Worm (Caenorhabditis elegans) whole organism, dauer: ENCODE results near the gene cyn-3.
"Not testable (repeated sequence)": the region's sequence is repeated elsewhere in the genome, so short reads cannot be mapped to it uniquely, and the experiment has no call there.

Experiments
- unc-62 ChIP-seq: sonication (generic microtip); optimal IDR thresholded peaks from 2 replicates; lab custom pipeline; 2017; ENCODE audit warnings: missing biosample characterization, missing genetic modification reagents, missing genetic modification characterization

Gene cyn-3

ce11 chrV:15184097-15185040, 5.4 kb upstream of the cyn-3 start, which contains the start of gene Y75B12B.1:
Y75B12B.1 (plus strand) TSS chrV:15184699.
- TF ChIP-seq unc-62 (GFP tag; lab: Kevin White, UChicago) = no peak

- no peak for TF ChIP-seq unc-62 (GFP tag; lab: Kevin White, UChicago)
Observed at ce11 chrV:15186259-15186927, 3.3 kb upstream of the cyn-3 start, which contains the start of gene Y75B12B.3. Y75B12B.3 (minus strand) TSS chrV:15186279.

- TF ChIP-seq unc-62 (GFP tag; lab: Kevin White, UChicago) = no peak
Observed at ce11 chrV:15187083-15188057, 2.4 kb upstream of the cyn-3 start, which contains the start of the genes cyn-7 and bath-36. cyn-7 (minus strand) TSS chrV:15187378. bath-36 (plus strand) TSS chrV:15187888.

DNA sequence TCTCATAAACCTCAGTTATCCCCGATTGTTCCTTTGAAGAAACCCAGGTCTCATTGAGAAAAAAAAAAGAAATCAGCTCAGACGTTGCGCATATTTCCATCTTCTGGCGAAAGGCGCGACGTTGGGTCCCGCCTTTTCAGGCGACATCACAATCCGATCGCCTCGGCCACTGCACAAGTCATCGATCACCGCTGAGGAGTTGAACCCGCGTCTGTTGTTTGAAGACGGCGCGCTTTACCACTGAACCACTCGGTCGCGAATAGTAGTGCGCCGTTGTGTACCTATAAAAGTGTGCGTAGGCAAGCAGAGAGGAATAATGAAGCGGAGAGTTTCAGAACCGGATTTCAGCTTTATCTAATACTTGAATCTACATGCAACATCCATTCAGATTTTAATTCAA, 1.2 kb downstream of the cyn-3 start, which contains the start of gene Y75B12B.11:
Gene Y75B12B.11, plus strand, starts transcription at position 394 of the 400 bp plus-strand sequence.
- TF ChIP-seq unc-62 (GFP tag; lab: Kevin White, UChicago) = no peak

DNA sequence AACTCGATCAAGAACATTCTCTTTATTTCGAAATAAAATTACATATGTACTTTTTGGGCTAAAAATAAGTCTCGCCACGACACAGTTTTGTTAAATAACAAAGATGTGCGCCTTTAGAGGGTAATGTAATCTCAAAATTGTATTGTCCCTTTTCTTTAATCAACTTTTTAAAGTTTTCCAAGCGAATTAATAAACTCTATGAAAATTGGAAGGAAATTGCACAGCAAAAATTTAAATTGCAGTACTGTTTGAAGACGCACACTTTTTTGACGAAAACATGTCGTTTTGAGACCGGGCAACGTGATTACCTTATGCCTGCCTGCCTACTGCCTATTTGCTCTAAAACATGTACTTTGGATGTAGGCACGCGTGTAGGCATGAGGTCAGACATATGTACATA, 2.2 kb downstream of the cyn-3 start:
- TF ChIP-seq unc-62 (GFP tag; lab: Kevin White, UChicago) = no peak

ce11 chrV:15192377-15192776, 2.6 kb downstream of the cyn-3 start, which contains the start of gene plc-2:
plc-2 (plus strand) TSS chrV:15192572.
- no peak for TF ChIP-seq unc-62 (GFP tag; lab: Kevin White, UChicago)

- no peak for TF ChIP-seq unc-62 (GFP tag; lab: Kevin White, UChicago)
Observed at ce11 chrV:15193909-15194308, 4.2 kb downstream of the cyn-3 start, which contains the start of gene Y75B12B.13. Y75B12B.13 (minus strand) TSS chrV:15194009.

ce11 chrV:15197955-15198354, 8.2 kb downstream of the cyn-3 start, which contains the start of gene srw-1:
srw-1 (plus strand) TSS chrV:15198255.
- TF ChIP-seq unc-62 (GFP tag; lab: Kevin White, UChicago) = no peak

- no peak for TF ChIP-seq unc-62 (GFP tag; lab: Kevin White, UChicago)
Observed at ce11 chrV:15199768-15200167, 10.0 kb downstream of the cyn-3 start, which contains the start of gene Y75B12B.10. Y75B12B.10 (plus strand) TSS chrV:15200068.

ce11 chrV:15207681-15208080, 18.0 kb downstream of the cyn-3 start, which contains the start of gene C41G6.12:
C41G6.12 (minus strand) TSS chrV:15207781.
- TF ChIP-seq unc-62 (GFP tag; lab: Kevin White, UChicago) = not testable (repeated sequence)

ce11 chrV:15211869-15212268, 22.1 kb downstream of the cyn-3 start, which contains the start of gene sri-24:
sri-24 (plus strand) TSS chrV:15212169.
- TF ChIP-seq unc-62 (GFP tag; lab: Kevin White, UChicago) = not testable (repeated sequence)

DNA sequence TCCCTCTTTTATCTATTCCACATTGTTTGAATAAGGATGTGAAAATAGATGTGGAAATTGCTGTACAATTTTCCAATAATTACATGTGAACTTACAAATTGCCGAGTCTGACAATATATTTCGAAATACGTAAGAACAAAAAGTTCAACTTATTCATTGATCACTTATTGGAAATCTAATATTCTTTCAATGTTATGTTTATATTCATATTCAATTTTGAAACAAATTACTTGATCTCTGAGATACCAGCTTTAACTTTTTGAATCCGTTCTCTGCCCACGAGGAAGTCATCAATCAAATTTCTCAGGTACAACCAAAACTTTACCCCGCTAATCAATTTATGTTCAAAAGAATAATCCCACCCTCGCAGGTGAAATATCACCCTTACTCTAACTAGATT, 25.4 kb downstream of the cyn-3 start, which contains the start of gene sri-26:
Gene sri-26, plus strand, starts transcription at position 301 of the 400 bp plus-strand sequence.
- not testable (repeated sequence) for TF ChIP-seq unc-62 (GFP tag; lab: Kevin White, UChicago)

DNA sequence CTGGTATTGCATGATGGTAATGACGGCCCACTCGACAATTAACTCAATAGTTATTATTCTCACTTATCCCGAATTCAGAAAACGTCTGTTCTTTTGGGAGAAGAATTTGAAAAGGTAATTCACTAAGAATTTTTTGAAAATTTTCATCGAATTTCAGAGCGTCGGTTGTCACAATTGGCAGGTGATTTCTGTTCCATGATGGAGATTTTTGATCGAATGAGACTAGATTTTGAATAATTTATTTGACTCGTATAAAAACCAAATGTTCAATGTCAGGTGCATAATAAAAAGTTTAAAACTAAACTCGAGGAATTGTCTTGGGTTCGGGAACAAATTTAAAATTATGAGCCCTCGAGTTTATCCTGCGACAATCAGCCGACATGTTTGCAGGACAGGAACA, 27.0 kb downstream of the cyn-3 start, which contains the start of gene sri-25:
Gene sri-25, plus strand, starts transcription at position 301 of the 400 bp plus-strand sequence.
- TF ChIP-seq unc-62 (GFP tag; lab: Kevin White, UChicago) = no peak

DNA sequence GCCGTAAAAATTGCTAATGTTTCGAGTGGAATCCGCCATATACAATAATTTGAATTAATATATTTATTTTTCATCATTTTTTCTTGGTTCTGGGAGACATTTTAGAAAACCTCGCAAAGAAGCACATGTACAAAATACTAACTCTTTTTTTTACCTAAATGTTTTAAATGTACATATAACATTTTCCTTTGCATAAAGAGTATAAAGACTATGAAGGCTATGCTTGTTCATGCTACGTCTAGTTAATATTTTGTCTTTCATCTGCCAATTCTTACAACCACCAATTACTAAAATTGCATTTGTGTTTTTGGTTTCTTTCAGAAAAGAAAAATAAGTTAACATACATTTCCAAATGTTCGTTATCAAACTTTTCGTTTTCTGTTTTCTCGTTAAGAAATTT, 31.6 kb downstream of the cyn-3 start, which contains the start of gene irld-25:
Gene irld-25, plus strand, starts transcription at position 301 of the 400 bp plus-strand sequence.
- no peak for TF ChIP-seq unc-62 (GFP tag; lab: Kevin White, UChicago)
